Worm (Caenorhabditis elegans) whole organism, L4/young adult: Measurements from ENCODE around the gene Y116F11B.14.

Experiments used
- W03F9.2 ChIP-seq: fragments of 150-350 bp; optimal IDR thresholded peaks from 2 replicates; lab custom pipeline; 2014; ENCODE audit warnings: missing biosample characterization, missing genetic modification characterization
- dao-5 ChIP-seq: sonication (generic microtip); optimal IDR thresholded peaks from 2 replicates; lab custom pipeline; 2016; ENCODE audit warnings: missing genotype, missing genetic modification characterization, moderate library complexity, missing compliant biosample characterization
- him-1 ChIP-seq: sonication (generic microtip); optimal IDR thresholded peaks from 2 replicates; lab custom pipeline; 2016; ENCODE audit warnings: missing genotype, missing genetic modification reagents, missing genetic modification characterization, missing compliant biosample characterization

DNA sequence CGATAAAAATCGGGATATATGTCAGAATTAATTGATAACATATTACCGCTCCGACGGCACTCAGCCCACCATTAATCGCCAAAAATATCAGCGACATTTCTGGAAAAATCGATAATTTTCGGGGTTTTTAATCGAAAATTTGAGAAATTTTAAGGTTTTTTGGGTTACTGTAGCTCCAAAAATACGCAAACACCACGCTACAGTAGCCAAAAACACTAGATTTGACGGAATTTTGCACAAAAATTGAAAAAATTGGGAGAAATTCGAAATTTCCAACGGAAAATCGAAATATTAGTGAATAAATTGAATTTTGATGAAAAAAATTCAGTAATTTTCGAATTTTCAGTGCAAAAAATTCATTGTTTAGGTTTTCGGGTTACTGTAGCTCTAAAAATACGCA, 35.0 kb downstream of the Y116F11B.14 start, which contains the start of gene algn-7:
- TF ChIP-seq W03F9.2 (tag; lab: Kevin White, UChicago) (no peak), dao-5 (tag; lab: Kevin White, UChicago) (no peak), him-1 (tag; lab: Kevin White, UChicago) (no peak)
